Worm (Caenorhabditis elegans) whole organism, L1 larva: ENCODE measurements around the gene rpap-3.
A peak's percentile ranks its signal among the peaks of the same experiment; 100 is the strongest.

ENCODE experiments used
- C04F5.9 ChIP-seq: sonication (generic microtip); optimal IDR thresholded peaks from 2 replicates; lab custom pipeline; 2016; ENCODE audit warnings: missing genetic modification characterization, missing compliant biosample characterization
- C16A3.4 ChIP-seq: fragments of 150-350 bp; optimal IDR thresholded peaks from 2 replicates; lab custom pipeline; 2014; ENCODE audit warnings: missing biosample characterization, missing genetic modification characterization
- C34B4.2 ChIP-seq: sonication (generic microtip); optimal IDR thresholded peaks from 2 replicates; lab custom pipeline; 2017; ENCODE audit warnings: mild to moderate bottlenecking, missing genetic modification characterization, missing compliant biosample characterization
- ama-1 ChIP-seq: fragments of 150-350 bp; optimal IDR thresholded peaks from 2 replicates; lab custom pipeline; 2014
- blmp-1 ChIP-seq: fragments of 150-350 bp; optimal IDR thresholded peaks from 2 replicates; lab custom pipeline; 2014; ENCODE audit warnings: missing biosample characterization, missing genetic modification characterization
- ceh-90 ChIP-seq: sonication (generic microtip); optimal IDR thresholded peaks from 2 replicates; lab custom pipeline; 2016; ENCODE audit warnings: missing genetic modification characterization, missing compliant biosample characterization
- dpl-1 ChIP-seq, 3 experiments: fragments of 150-350 bp in 2 of 3; sonication (generic microtip) in 1 of 3; optimal IDR thresholded peaks; 2 replicates each; lab custom pipeline; 2014 to 2017; ENCODE audit warnings: missing biosample characterization in 3 of 3, missing genetic modification characterization in 3 of 3, missing genetic modification reagents in 3 of 3
- dsc-1 ChIP-seq: sonication (generic microtip); optimal IDR thresholded peaks from 2 replicates; lab custom pipeline; 2016; ENCODE audit warnings: mild to moderate bottlenecking, missing genetic modification characterization, missing compliant biosample characterization
- efl-1 ChIP-seq, 4 experiments: fragments of 150-350 bp; optimal IDR thresholded peaks in 3 of 4; peaks in 1 of 4; 1 replicate in 1 of 4; 2 replicates in 3 of 4; lab custom pipeline; 2014; ENCODE audit warnings: missing biosample characterization in 2 of 4, missing genetic modification characterization in 2 of 4, missing genetic modification reagents in 2 of 4
- efl-3 ChIP-seq: fragments of 200-800 bp; sonication (Bioruptor generic); optimal IDR thresholded peaks from 2 replicates; lab custom pipeline; 2018; ENCODE audit warnings: mild to moderate bottlenecking, missing genetic modification characterization, missing compliant biosample characterization
- egl-13 ChIP-seq: sonication (generic microtip); optimal IDR thresholded peaks from 2 replicates; lab custom pipeline; 2016; ENCODE audit warnings: missing genotype, missing genetic modification reagents, missing genetic modification characterization, missing compliant biosample characterization
- egl-27 ChIP-seq, 2 experiments: fragments of 150-350 bp in 1 of 2; sonication (generic microtip); optimal IDR thresholded peaks; 3 replicates each; lab custom pipeline; 2017 to 2018; ENCODE audit warnings: missing biosample characterization in 2 of 2, missing genetic modification characterization in 2 of 2, missing genetic modification reagents in 2 of 2
- elt-2 ChIP-seq: sonication (generic microtip); optimal IDR thresholded peaks from 2 replicates; lab custom pipeline; 2016; ENCODE audit warnings: missing genetic modification characterization, mild to moderate bottlenecking, inconsistent platforms, missing compliant biosample characterization, missing genetic modification reagents
- ets-5 ChIP-seq: fragments of 200-800 bp; sonication (Bioruptor generic); IDR thresholded peaks from 2 replicates; pipeline ENCODE4 v1.3.6; 2022; ENCODE audit warnings: missing genetic modification characterization, missing compliant biosample characterization
- fkh-4 ChIP-seq: sonication (generic microtip); optimal IDR thresholded peaks from 2 replicates; lab custom pipeline; 2016; ENCODE audit warnings: missing compliant biosample characterization, missing genetic modification characterization, borderline replicate concordance
- fos-1 ChIP-seq: fragments of 150-350 bp; optimal IDR thresholded peaks from 2 replicates; lab custom pipeline; 2014; ENCODE audit warnings: missing biosample characterization, missing genetic modification characterization
- grh-1 ChIP-seq: fragments of 200-800 bp; sonication (Bioruptor generic); IDR thresholded peaks from 2 replicates; pipeline ENCODE4 v1.3.6; 2022; ENCODE audit warnings: missing genetic modification reagents, missing genetic modification characterization, missing compliant biosample characterization
- hlh-4 ChIP-seq: sonication (generic microtip); optimal IDR thresholded peaks from 2 replicates; lab custom pipeline; 2016; ENCODE audit warnings: mild to moderate bottlenecking, missing genetic modification characterization, missing compliant biosample characterization
- hpl-2 ChIP-seq: fragments of 150-350 bp; optimal IDR thresholded peaks from 2 replicates; lab custom pipeline; 2014; ENCODE audit warnings: missing biosample characterization, missing genetic modification reagents, missing genetic modification characterization
- isw-1 ChIP-seq: fragments of 200-800 bp; sonication (Bioruptor generic); IDR thresholded peaks from 2 replicates; pipeline ENCODE4 v1.3.6; 2022; ENCODE audit warnings: missing genetic modification characterization, missing compliant biosample characterization
- jun-1 ChIP-seq: fragments of 150-350 bp; optimal IDR thresholded peaks from 2 replicates; lab custom pipeline; 2014; ENCODE audit warnings: missing biosample characterization, missing genetic modification reagents, missing genetic modification characterization
- lin-35 ChIP-seq, 2 experiments: fragments of 150-350 bp; optimal IDR thresholded peaks; 2 replicates each; lab custom pipeline; 2014; ENCODE audit warnings: missing biosample characterization in 2 of 2, missing genetic modification characterization in 2 of 2, missing genetic modification reagents in 2 of 2
- lin-39 ChIP-seq: fragments of 150-350 bp; optimal IDR thresholded peaks from 2 replicates; lab custom pipeline; 2014; ENCODE audit warnings: missing biosample characterization, missing genetic modification reagents, missing genetic modification characterization
- lsy-2 ChIP-seq, 2 experiments: fragments of 150-350 bp; optimal IDR thresholded peaks; 2 replicates each; lab custom pipeline; 2014; ENCODE audit warnings: missing biosample characterization in 2 of 2, missing genetic modification characterization in 2 of 2
- mab-9 ChIP-seq: fragments of 200-800 bp; sonication (Bioruptor generic); IDR thresholded peaks from 2 replicates; pipeline ENCODE4 v1.3.6; 2022; ENCODE audit warnings: missing genetic modification reagents, missing genetic modification characterization, missing compliant biosample characterization
- mep-1 ChIP-seq: fragments of 150-350 bp; optimal IDR thresholded peaks from 2 replicates; lab custom pipeline; 2014; ENCODE audit warnings: missing biosample characterization, missing genetic modification characterization
- nhr-12 ChIP-seq: sonication (generic microtip); optimal IDR thresholded peaks from 2 replicates; lab custom pipeline; 2017; ENCODE audit warnings: missing biosample characterization, missing genetic modification characterization
- nhr-19 ChIP-seq: fragments of 200-800 bp; sonication (Bioruptor generic); conservative IDR thresholded peaks from 2 replicates; pipeline ENCODE4 v1.3.6; 2022; ENCODE audit warnings: missing genetic modification characterization, missing compliant biosample characterization
- nhr-237 ChIP-seq: fragments of 150-350 bp; optimal IDR thresholded peaks from 2 replicates; lab custom pipeline; 2014; ENCODE audit warnings: missing biosample characterization, missing genetic modification characterization
- nhr-28 ChIP-seq: fragments of 150-350 bp; optimal IDR thresholded peaks from 2 replicates; lab custom pipeline; 2014; ENCODE audit warnings: missing biosample characterization, missing genetic modification characterization
- nhr-47 ChIP-seq: sonication (generic microtip); optimal IDR thresholded peaks from 2 replicates; lab custom pipeline; 2016; ENCODE audit warnings: mild to moderate bottlenecking, missing genetic modification characterization, moderate library complexity, missing compliant biosample characterization
- nhr-71 ChIP-seq: sonication (generic microtip); optimal IDR thresholded peaks from 2 replicates; lab custom pipeline; 2016; ENCODE audit warnings: mild to moderate bottlenecking, missing genetic modification characterization, moderate library complexity, missing compliant biosample characterization
- nhr-84 ChIP-seq: sonication (generic microtip); optimal IDR thresholded peaks from 2 replicates; lab custom pipeline; 2017; ENCODE audit warnings: missing biosample characterization, missing genetic modification characterization
- nhr-90 ChIP-seq: sonication (generic microtip); optimal IDR thresholded peaks from 2 replicates; lab custom pipeline; 2016; ENCODE audit warnings: mild to moderate bottlenecking, missing genetic modification characterization, missing compliant biosample characterization; ENCODE audit not compliant: poor library complexity
- pag-3 ChIP-seq: sonication (generic microtip); optimal IDR thresholded peaks from 2 replicates; lab custom pipeline; 2017; ENCODE audit warnings: missing genetic modification characterization, mild to moderate bottlenecking, missing compliant biosample characterization, antibody characterized with exemption, borderline replicate concordance; ENCODE audit not compliant: insufficient read depth
- pax-3 ChIP-seq: fragments of 200-800 bp; sonication (Bioruptor generic); optimal IDR thresholded peaks from 2 replicates; lab custom pipeline; 2018; ENCODE audit warnings: mild to moderate bottlenecking, missing genetic modification characterization, moderate library complexity, missing compliant biosample characterization
- tbx-2 ChIP-seq: sonication (generic microtip); optimal IDR thresholded peaks from 2 replicates; lab custom pipeline; 2016; ENCODE audit warnings: missing genetic modification characterization, missing compliant biosample characterization
- tlp-1 ChIP-seq: fragments of 150-350 bp; optimal IDR thresholded peaks from 2 replicates; lab custom pipeline; 2014; ENCODE audit warnings: missing biosample characterization, missing genetic modification characterization
- unc-130 ChIP-seq: fragments of 150-350 bp; optimal IDR thresholded peaks from 2 replicates; lab custom pipeline; 2017; ENCODE audit warnings: missing biosample characterization, missing genetic modification characterization, inconsistent platforms
- xbp-1 ChIP-seq: sonication (generic microtip); optimal IDR thresholded peaks from 2 replicates; lab custom pipeline; 2016; ENCODE audit warnings: missing genetic modification characterization, missing compliant biosample characterization

Gene rpap-3

ce11 chrIV:7804740-7805139 is 26.0 kb upstream of the rpap-3 start, which contains the start of gene C33H5.2:
C33H5.2 (plus strand) TSS chrIV:7805040.
- TF ChIP-seq fos-1 (tag; lab: Kevin White, UChicago) = no peak
- TF ChIP-seq nhr-237 = no peak
- TF ChIP-seq blmp-1 = peak; percentile 37
- TF ChIP-seq hlh-4 (tag; lab: Kevin White, UChicago) = no peak
- TF ChIP-seq ama-1 (lab: Kevin White, UChicago) = no peak
- TF ChIP-seq, all 84 proteins: peak for 1

DNA sequence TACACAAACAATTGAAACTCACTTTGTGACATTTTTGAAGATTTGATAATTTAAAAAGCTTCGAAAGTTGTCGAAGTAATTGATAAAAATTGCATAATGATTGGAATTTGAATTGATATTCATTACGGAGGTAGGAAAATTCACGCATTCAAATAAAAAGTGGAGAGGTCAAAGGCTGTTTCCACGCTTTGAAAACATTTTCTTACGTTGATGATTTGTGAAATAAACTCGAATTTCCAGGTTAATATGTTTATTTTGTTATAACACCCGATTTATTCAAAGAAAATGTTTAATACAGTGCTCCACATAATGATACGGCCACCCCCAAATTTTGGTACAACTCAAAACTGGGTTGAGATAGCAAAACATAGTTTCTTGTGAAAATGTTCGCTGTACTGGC is 24.5 kb upstream of the rpap-3 start, which contains the start of gene C33H5.16:
C33H5.16 (minus strand) TSS at position 101 of the 400 bp plus-strand sequence.
- TF ChIP-seq pag-3 (tag; lab: Kevin White, UChicago) (no peak), nhr-19 (GFP tag; lab: Robert Waterston, UW) (no peak), tbx-2 (tag; lab: Kevin White, UChicago) (no peak), blmp-1 (no peak), mep-1 (no peak), egl-27 (tag; optimal IDR thresholded peaks at IDR 0.05; lab: Kevin White, UChicago) (no peak), nhr-47 (tag; lab: Kevin White, UChicago) (no peak), nhr-90 (tag; lab: Kevin White, UChicago) (no peak), grh-1 (no peak), dsc-1 (no peak), mab-9 (GFP tag; lab: Robert Waterston, UW) (no peak), tlp-1 (tag; lab: Kevin White, UChicago) (no peak), fos-1 (tag; lab: Kevin White, UChicago) (no peak), fkh-4 (tag; lab: Kevin White, UChicago) (no peak), jun-1 (no peak), dpl-1 (GFP tag; optimal IDR thresholded peaks at IDR 0.05; lab: Kevin White, UChicago) (no peak), ets-5 (GFP tag; lab: Robert Waterston, UW) (no peak), nhr-12 (tag; lab: Kevin White, UChicago) (no peak)

DNA sequence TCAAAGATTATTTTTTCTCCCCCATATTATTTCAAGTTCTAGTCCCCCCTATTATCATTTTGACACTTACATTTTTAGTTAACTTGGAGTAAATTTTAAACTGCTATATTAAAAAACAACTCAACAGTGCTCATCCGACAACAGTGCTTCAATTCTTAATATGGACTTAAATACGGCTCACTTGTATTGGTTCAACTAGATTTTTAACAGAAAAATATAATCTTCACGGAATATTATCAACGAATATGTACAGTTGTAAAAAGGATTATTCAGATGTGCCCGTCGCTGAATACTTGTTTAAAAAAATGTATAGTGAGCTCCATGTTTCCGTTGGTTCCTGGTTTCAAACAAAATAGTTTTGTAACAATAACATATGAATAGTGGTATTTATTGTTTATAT is 21.6 kb upstream of the rpap-3 start:
- no peak for TF ChIP-seq isw-1 (GFP tag; lab: Robert Waterston, UW)
- no peak for TF ChIP-seq hpl-2
- TF ChIP-seq C34B4.2 (tag; lab: Kevin White, UChicago) = no peak
- no peak for TF ChIP-seq lsy-2 (tag; optimal IDR thresholded peaks at IDR 0.05; lab: Kevin White, UChicago)
- TF ChIP-seq ceh-90 (tag; lab: Kevin White, UChicago) = no peak
- no peak for TF ChIP-seq nhr-28 (tag; lab: Kevin White, UChicago)
- no peak for TF ChIP-seq xbp-1
- TF ChIP-seq tlp-1 (tag; lab: Kevin White, UChicago) = no peak
- TF ChIP-seq elt-2 (tag; lab: Kevin White, UChicago) = no peak
- TF ChIP-seq C16A3.4 = no peak
- TF ChIP-seq nhr-19 (GFP tag; lab: Robert Waterston, UW) = no peak
- TF ChIP-seq nhr-12 (tag; lab: Kevin White, UChicago) = no peak

DNA sequence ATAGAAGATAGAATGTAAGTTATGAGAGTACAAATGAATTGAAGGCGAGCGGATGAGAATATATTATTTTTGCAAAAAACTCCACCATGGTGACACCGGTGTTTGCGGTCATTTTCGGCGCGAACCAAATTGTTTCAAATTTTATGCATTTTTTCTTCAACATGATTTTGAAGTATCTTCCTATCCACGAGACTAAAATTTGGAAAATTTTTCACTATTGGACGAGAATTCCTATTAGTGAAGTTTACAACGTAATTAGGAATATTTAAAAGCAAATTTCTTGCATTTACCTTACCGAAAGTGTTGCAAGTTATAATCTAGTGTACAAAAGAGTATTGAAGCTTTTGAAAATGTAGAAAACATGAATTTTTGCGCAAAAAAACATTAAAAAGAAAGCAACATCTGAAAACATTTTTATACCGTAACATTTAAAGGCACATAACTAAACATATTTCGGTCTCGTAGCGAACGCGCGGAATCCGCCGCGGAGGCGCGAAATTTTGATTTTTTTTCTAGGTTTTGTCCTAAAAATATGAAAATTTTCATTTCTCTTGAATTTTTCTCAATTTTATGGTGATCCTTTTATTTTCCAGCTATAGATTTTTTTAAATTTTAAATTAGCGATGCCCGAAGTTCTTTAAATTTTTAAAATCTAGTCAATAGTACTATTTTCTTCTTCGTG is 17.8 kb upstream of the rpap-3 start, which contains the start of gene sgo-1:
sgo-1 (minus strand) TSS at position 51 of the 682 bp plus-strand sequence.
- TF ChIP-seq pax-3 (tag; lab: Kevin White, UChicago) = no peak
- TF ChIP-seq efl-1 (optimal IDR thresholded peaks at IDR 0.05; lab: Kevin White, UChicago) = peak; percentile 1 to 16
- TF ChIP-seq efl-1 (GFP tag; optimal IDR thresholded peaks at IDR 0.05 in 1 of 2; lab: Kevin White, UChicago) = no peak

DNA sequence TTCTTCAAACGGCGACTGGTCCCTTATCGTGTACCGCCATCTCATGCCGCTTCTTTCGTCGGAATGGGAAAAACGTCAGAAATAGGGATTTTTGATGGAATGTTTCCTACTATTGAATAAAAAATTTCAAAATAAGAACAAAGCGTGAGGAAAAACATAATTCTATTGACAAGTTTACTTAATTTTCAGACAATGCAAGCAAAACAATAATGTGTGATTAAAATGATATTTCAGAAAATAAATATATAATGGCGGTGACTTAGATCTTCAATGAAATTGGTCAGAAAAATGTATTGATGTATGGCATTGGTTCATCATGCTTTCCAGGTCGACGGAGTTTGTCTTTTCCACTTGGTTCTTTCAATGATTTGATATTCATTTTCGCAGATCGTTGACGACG is 15.9 kb upstream of the rpap-3 start, which contains the start of gene ntp-1:
ntp-1 (minus strand) TSS at position 101 of the 400 bp plus-strand sequence.
- TF ChIP-seq nhr-19 (GFP tag; lab: Robert Waterston, UW) = no peak
- no peak for TF ChIP-seq efl-3
- no peak for TF ChIP-seq mep-1
- TF ChIP-seq nhr-84 = no peak
- TF ChIP-seq tbx-2 (tag; lab: Kevin White, UChicago) = no peak
- TF ChIP-seq pax-3 (tag; lab: Kevin White, UChicago) = no peak
- TF ChIP-seq lin-39 = no peak
- no peak for TF ChIP-seq fkh-4 (tag; lab: Kevin White, UChicago)
- no peak for TF ChIP-seq nhr-71 (tag; lab: Kevin White, UChicago)
- TF ChIP-seq unc-130 (tag; lab: Kevin White, UChicago) = no peak
- TF ChIP-seq egl-13 (tag; lab: Kevin White, UChicago) = no peak
- TF ChIP-seq C04F5.9 (tag; lab: Kevin White, UChicago) = no peak
- no peak for TF ChIP-seq dpl-1 (GFP tag; optimal IDR thresholded peaks at IDR 0.05; lab: Kevin White, UChicago)
- no peak for TF ChIP-seq hlh-4 (tag; lab: Kevin White, UChicago)
- TF ChIP-seq C34B4.2 (tag; lab: Kevin White, UChicago) = no peak
- no peak for TF ChIP-seq lin-35 (GFP tag; optimal IDR thresholded peaks at IDR 0.05; lab: Kevin White, UChicago)
